Fruit fly (Drosophila melanogaster): ENCODE measurements around the gene ohgt.

ohgt gene

DNA sequence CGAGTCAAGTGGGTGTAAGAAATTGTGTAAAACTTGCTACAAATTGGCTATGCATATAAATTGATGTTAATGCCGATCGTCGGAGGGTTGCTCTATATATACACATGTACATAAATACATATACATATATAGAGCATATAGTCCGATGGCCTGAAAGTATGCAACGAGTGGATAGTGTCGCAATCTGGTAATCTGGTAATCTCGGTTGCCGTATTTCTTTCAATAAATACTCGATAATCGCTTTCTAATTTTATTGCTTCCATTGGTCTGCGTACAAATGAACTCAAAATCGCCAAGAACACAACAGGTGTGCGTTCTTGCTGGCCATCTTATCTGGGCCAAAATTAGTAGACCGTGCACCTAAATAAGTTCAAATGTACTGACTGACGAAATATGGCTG, 10.4 kb downstream of the ohgt start:
- no peak for TF ChIP-seq CG32264 (GFP tag; optimal IDR thresholded peaks at IDR 0.05)
- no peak for TF ChIP-seq Hr83 (GFP tag; optimal IDR thresholded peaks at IDR 0.05; ENCODE audit: poor library complexity, severe bottlenecking)
- no peak for TF ChIP-seq psq (GFP tag; optimal IDR thresholded peaks at IDR 0.05)
- TF ChIP-seq HLH106 (tag; optimal IDR thresholded peaks at IDR 0.05) = no peak
- no peak for TF ChIP-seq br (GFP tag; optimal IDR thresholded peaks at IDR 0.05)
- no peak for TF ChIP-seq CG9705 (GFP tag; optimal IDR thresholded peaks at IDR 0.05)
- TF ChIP-seq jim (GFP tag; optimal IDR thresholded peaks at IDR 0.05) = no peak
- no peak for TF ChIP-seq foxo (GFP tag; optimal IDR thresholded peaks at IDR 0.05)
- TF ChIP-seq dsf (GFP tag; optimal IDR thresholded peaks at IDR 0.05; ENCODE audit: borderline replicate concordance) = no peak
- TF ChIP-seq brk (GFP tag; optimal IDR thresholded peaks at IDR 0.05) = no peak
- TF ChIP-seq dl (GFP tag; optimal IDR thresholded peaks at IDR 0.05; ENCODE audit: insufficient read depth in 1 of 2, partially characterized antibody in 2 of 2) = no peak
- TF ChIP-seq Dfd (GFP tag; optimal IDR thresholded peaks at IDR 0.05) = no peak
- no peak for TF ChIP-seq Hnf4 (GFP tag; optimal IDR thresholded peaks at IDR 0.05)

- no peak for TF ChIP-seq tai (GFP tag; optimal IDR thresholded peaks at IDR 0.05)
- TF ChIP-seq Jra (GFP tag; optimal IDR thresholded peaks at IDR 0.05) = no peak
- no peak for TF ChIP-seq foxo (GFP tag; optimal IDR thresholded peaks at IDR 0.05)
These were observed 11.0 kb downstream of the ohgt start, which contains the start of gene Npc2c for dm6 chr3R:10059952-10060351. Gene Npc2c (plus strand): TSS chr3R:10060252.

DNA sequence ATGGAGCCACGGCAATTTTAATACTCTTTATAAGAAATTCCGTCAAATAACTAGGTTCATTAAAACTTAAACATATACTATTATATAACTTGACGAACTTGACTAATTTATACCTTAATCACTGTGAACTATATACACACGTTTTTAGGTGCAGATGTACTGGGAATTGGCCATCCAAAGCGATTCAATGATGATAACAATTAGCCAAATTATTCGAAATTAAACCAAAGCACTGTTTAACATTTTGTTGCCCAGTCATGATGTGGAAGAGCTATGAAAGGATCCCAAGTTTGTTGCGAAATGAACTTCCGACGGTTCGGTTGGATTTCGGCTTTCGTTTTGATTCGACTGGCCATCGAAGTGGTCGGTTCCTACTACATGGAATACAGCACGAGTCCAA, 13.3 kb downstream of the ohgt start, which contains the start of gene CG33630:
Gene CG33630, plus strand, starts transcription at position 301 of the 400 bp plus-strand sequence.
- TF ChIP-seq GATAd (GFP tag; optimal IDR thresholded peaks at IDR 0.05) (no peak), h (GFP tag; optimal IDR thresholded peaks at IDR 0.05) (no peak), Myc (optimal IDR thresholded peaks at IDR 0.05) (no peak), foxo (GFP tag; optimal IDR thresholded peaks at IDR 0.05) (no peak), OdsH (GFP tag; optimal IDR thresholded peaks at IDR 0.05) (no peak), rgr (GFP tag; optimal IDR thresholded peaks at IDR 0.05) (no peak), fru (GFP tag; optimal IDR thresholded peaks at IDR 0.05) (no peak), Hr83 (GFP tag; optimal IDR thresholded peaks at IDR 0.05; ENCODE audit: poor library complexity, severe bottlenecking) (no peak), brk (GFP tag; optimal IDR thresholded peaks at IDR 0.05) (no peak)

DNA sequence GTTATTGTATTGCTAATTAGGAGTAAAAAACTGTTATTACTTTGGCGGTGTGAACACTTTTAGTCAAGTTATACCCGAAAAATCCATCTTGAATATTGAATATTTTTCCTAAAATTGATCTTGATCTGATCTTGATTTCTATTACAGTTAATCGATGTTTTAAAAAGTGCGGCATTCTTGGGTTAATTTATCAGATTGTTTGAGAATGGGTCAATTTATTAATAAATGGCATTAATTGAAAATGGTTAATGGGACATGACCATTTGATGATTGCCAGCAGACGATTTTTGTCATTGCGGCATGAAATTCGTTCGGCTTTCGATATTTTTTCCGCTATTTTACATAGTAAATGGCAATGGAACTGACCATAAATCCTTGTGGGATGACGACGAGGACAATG, 14.7 kb downstream of the ohgt start, which contains the start of gene CG33631:
Gene CG33631, plus strand, starts transcription at position 301 of the 400 bp plus-strand sequence.
- TF ChIP-seq Abd-B (GFP tag; optimal IDR thresholded peaks at IDR 0.05) (no peak), sage (GFP tag; optimal IDR thresholded peaks at IDR 0.05) (no peak), Hr83 (GFP tag; optimal IDR thresholded peaks at IDR 0.05; ENCODE audit: poor library complexity, severe bottlenecking) (no peak), Hnf4 (GFP tag; optimal IDR thresholded peaks at IDR 0.05) (no peak), Hr78 (GFP tag; optimal IDR thresholded peaks at IDR 0.05) (no peak), GATAd (GFP tag; optimal IDR thresholded peaks at IDR 0.05) (no peak), pan (optimal IDR thresholded peaks at IDR 0.05) (no peak), h (GFP tag; optimal IDR thresholded peaks at IDR 0.05) (no peak), br (GFP tag; optimal IDR thresholded peaks at IDR 0.05) (no peak), Sp1 (GFP tag; optimal IDR thresholded peaks at IDR 0.05) (no peak), sv (GFP tag; optimal IDR thresholded peaks at IDR 0.05) (no peak), OdsH (GFP tag; optimal IDR thresholded peaks at IDR 0.05) (no peak), rgr (GFP tag; optimal IDR thresholded peaks at IDR 0.05) (no peak), foxo (GFP tag; optimal IDR thresholded peaks at IDR 0.05) (no peak), Rel (GFP tag; optimal IDR thresholded peaks at IDR 0.05) (no peak), Rel (tag; optimal IDR thresholded peaks at IDR 0.05) (no peak), HLH106 (tag; optimal IDR thresholded peaks at IDR 0.05) (no peak), dmrt93B (GFP tag; optimal IDR thresholded peaks at IDR 0.05) (no peak), Dfd (GFP tag; optimal IDR thresholded peaks at IDR 0.05) (no peak)

DNA sequence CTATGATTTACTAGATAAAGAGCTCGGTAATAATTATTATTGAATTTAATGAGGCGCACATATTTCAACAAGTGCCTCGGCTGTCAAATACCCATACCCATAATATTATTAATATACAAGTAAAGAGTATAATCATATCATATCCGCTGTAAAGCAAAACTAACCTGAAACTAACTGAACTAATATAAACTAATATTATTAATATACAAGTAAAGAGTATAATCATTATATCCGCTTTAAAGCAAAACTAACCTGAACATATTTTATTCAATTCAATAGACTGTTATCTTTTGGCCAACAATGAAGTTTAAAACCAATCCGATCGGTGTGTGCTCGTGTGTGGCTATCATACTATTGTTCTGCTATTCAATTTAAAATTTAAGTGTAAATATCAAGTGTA, 17.5 kb downstream of the ohgt start, which contains the start of gene CG33783:
Gene CG33783, plus strand, starts transcription at position 301 of the 400 bp plus-strand sequence.
- no peak for TF ChIP-seq foxo (GFP tag; optimal IDR thresholded peaks at IDR 0.05)
- no peak for TF ChIP-seq dsf (GFP tag; optimal IDR thresholded peaks at IDR 0.05; ENCODE audit: borderline replicate concordance)
- TF ChIP-seq dl (GFP tag; optimal IDR thresholded peaks at IDR 0.05; ENCODE audit: insufficient read depth in 1 of 2, partially characterized antibody in 2 of 2) = no peak
- TF ChIP-seq Rel (GFP tag; optimal IDR thresholded peaks at IDR 0.05) = no peak
- no peak for TF ChIP-seq Rel (tag; optimal IDR thresholded peaks at IDR 0.05)
- TF ChIP-seq sage (GFP tag; optimal IDR thresholded peaks at IDR 0.05) = no peak
- no peak for TF ChIP-seq N (GFP tag; optimal IDR thresholded peaks at IDR 0.05)
- no peak for TF ChIP-seq CG32264 (GFP tag; optimal IDR thresholded peaks at IDR 0.05)
- TF ChIP-seq pan (optimal IDR thresholded peaks at IDR 0.05) = no peak
- TF ChIP-seq Vsx2 (GFP tag; optimal IDR thresholded peaks at IDR 0.05; ENCODE audit: partially characterized antibody) = no peak
- no peak for TF ChIP-seq Abd-B (GFP tag; optimal IDR thresholded peaks at IDR 0.05)
- TF ChIP-seq Hr83 (GFP tag; optimal IDR thresholded peaks at IDR 0.05; ENCODE audit: poor library complexity, severe bottlenecking) = no peak
- TF ChIP-seq Sp1 (GFP tag; optimal IDR thresholded peaks at IDR 0.05) = no peak
- TF ChIP-seq HLH106 (tag; optimal IDR thresholded peaks at IDR 0.05) = no peak
- no peak for TF ChIP-seq psq (GFP tag; optimal IDR thresholded peaks at IDR 0.05)
- TF ChIP-seq rgr (GFP tag; optimal IDR thresholded peaks at IDR 0.05) = no peak
- no peak for TF ChIP-seq brk (GFP tag; optimal IDR thresholded peaks at IDR 0.05)
- no peak for TF ChIP-seq br (GFP tag; optimal IDR thresholded peaks at IDR 0.05)
- TF ChIP-seq Jra (GFP tag; optimal IDR thresholded peaks at IDR 0.05) = no peak
- no peak for TF ChIP-seq Dfd (GFP tag; optimal IDR thresholded peaks at IDR 0.05)

All from whole organism, wandering third instar larva.